Fruit fly (Drosophila melanogaster) whole organism, embryonic: Measurements from ENCODE around the gene cu.

ENCODE experiments used
- CG10366 ChIP-seq: fragments of 200-800 bp; sonication (Bioruptor generic); IDR thresholded peaks from 2 replicates; pipeline ENCODE4 v1.3.6; 2022; ENCODE audit warnings: missing biosample characterization, missing genetic modification characterization
- Xbp1 ChIP-seq: fragments of 200-800 bp; sonication (Bioruptor generic); optimal IDR thresholded peaks from 3 replicates; lab custom pipeline; 2016; ENCODE audit warnings: missing biosample characterization, mild to moderate bottlenecking, missing genetic modification characterization
- ash1 ChIP-seq: fragments of 200-800 bp; sonication (Bioruptor generic); optimal IDR thresholded peaks from 2 replicates; lab custom pipeline; 2018; ENCODE audit warnings: missing biosample characterization, mild to moderate bottlenecking, missing genetic modification characterization
- crp ChIP-seq, 2 experiments: fragments of 200-800 bp; sonication (Bioruptor generic); optimal IDR thresholded peaks; 2 replicates in 1 of 2; 3 replicates in 1 of 2; lab custom pipeline; 2017; ENCODE audit warnings: missing biosample characterization in 2 of 2, missing genetic modification characterization in 2 of 2, mild to moderate bottlenecking in 1 of 2, moderate library complexity in 1 of 2
- fd64A ChIP-seq: fragments of 200-800 bp; sonication (Bioruptor generic); optimal IDR thresholded peaks from 3 replicates; lab custom pipeline; 2018; ENCODE audit warnings: missing biosample characterization, mild to moderate bottlenecking, missing genetic modification characterization
- grau ChIP-seq: fragments of 200-800 bp; optimal IDR thresholded peaks from 3 replicates; lab custom pipeline; 2019; ENCODE audit warnings: missing biosample characterization, mild to moderate bottlenecking, missing genetic modification characterization, moderate library complexity
- tna ChIP-seq: fragments of 200-800 bp; sonication (Bioruptor generic); IDR thresholded peaks from 2 replicates; pipeline ENCODE4 v1.3.6; 2022; ENCODE audit warnings: missing biosample characterization, missing genetic modification characterization; ENCODE audit not compliant: partially characterized antibody
- unc-4 ChIP-seq: fragments of 200-800 bp; sonication (Bioruptor generic); IDR thresholded peaks from 2 replicates; pipeline ENCODE4 v1.3.6; 2022; ENCODE audit warnings: missing biosample characterization, missing genetic modification characterization; ENCODE audit not compliant: partially characterized antibody

- no peak for TF ChIP-seq grau
- TF ChIP-seq fd64A (GFP tag; lab: Kevin White, UChicago): no peak
- no peak for TF ChIP-seq CG10366 (GFP tag; lab: Robert Waterston, UW)
- no peak for TF ChIP-seq ash1 (GFP tag; lab: Kevin White, UChicago)
- no peak for TF ChIP-seq Xbp1 (GFP tag; lab: Kevin White, UChicago)
- TF ChIP-seq unc-4: no peak
- TF ChIP-seq tna (GFP tag; lab: Robert Waterston, UW): no peak
- TF ChIP-seq crp (GFP tag; optimal IDR thresholded peaks at IDR 0.05; lab: Kevin White, UChicago): no peak
These were observed 43.5 kb downstream of the cu start, which contains the start of the genes scpr-B and scpr-A for dm6 chr3R:11240891-11241290.
